Fruit fly (Drosophila melanogaster): ENCODE results near the gene CG9154.
A peak's percentile ranks its signal among the peaks of the same experiment; 100 is the strongest.

Gene CG9154

dm6 chr2L:6065823-6066222 lies 4.7 kb downstream of the CG9154 start, which contains the start of the genes Fbw5 and CG9147 (continued):
- peak; percentile 93 for TF ChIP-seq Nf-YB (GFP tag; optimal IDR thresholded peaks at IDR 0.05)
- TF ChIP-seq CG42726 (GFP tag; IDR thresholded peaks at IDR 0.05; ENCODE audit: partially characterized antibody), result no peak
- peak; percentile 98 for TF ChIP-seq CG9876 (GFP tag; optimal IDR thresholded peaks at IDR 0.05)
- peak; percentile 99 for TF ChIP-seq gsb (GFP tag; IDR thresholded peaks at IDR 0.05)
- peak; percentile 98 for TF ChIP-seq Neu2 (GFP tag; optimal IDR thresholded peaks at IDR 0.05; ENCODE audit: borderline replicate concordance)
- TF ChIP-seq gt (GFP tag; IDR thresholded peaks at IDR 0.05), result peak; percentile 98
- TF ChIP-seq row (GFP tag; IDR thresholded peaks at IDR 0.05), result peak; percentile 100
- TF ChIP-seq CG17802 (tag; optimal IDR thresholded peaks at IDR 0.05), result peak; percentile 93
- peak; percentile 100 for TF ChIP-seq CG14014 (GFP tag; IDR thresholded peaks at IDR 0.05)
- peak; percentile 100 for TF ChIP-seq chn (GFP tag; optimal IDR thresholded peaks at IDR 0.05)
- TF ChIP-seq CG6175 (GFP tag; IDR thresholded peaks at IDR 0.05), result peak; percentile 98
- TF ChIP-seq CG2120 (GFP tag; optimal IDR thresholded peaks at IDR 0.05), result peak; percentile 100
- TF ChIP-seq Bdp1 (GFP tag; optimal IDR thresholded peaks at IDR 0.05), result peak; percentile 96
- peak; percentile 99 for TF ChIP-seq CG12236 (GFP tag; optimal IDR thresholded peaks at IDR 0.05)
- peak; percentile 99 for TF ChIP-seq CG5953 (GFP tag; IDR thresholded peaks at IDR 0.05)
- peak; percentile 100 for TF ChIP-seq MBD-R2 (GFP tag; IDR thresholded peaks at IDR 0.05)
- TF ChIP-seq hth (optimal IDR thresholded peaks at IDR 0.05), result no peak
- TF ChIP-seq tio (GFP tag; optimal IDR thresholded peaks at IDR 0.05), result peak; percentile 100
- peak; percentile 100 for TF ChIP-seq PHDP (tag; optimal IDR thresholded peaks at IDR 0.05)
- TF ChIP-seq Lhr (GFP tag; optimal IDR thresholded peaks at IDR 0.05), result peak; percentile 98
- TF ChIP-seq Fer3 (tag; optimal IDR thresholded peaks at IDR 0.05), result peak; percentile 99
- TF ChIP-seq Atf3 (GFP tag; optimal IDR thresholded peaks at IDR 0.05), result peak; percentile 99
- peak; percentile 98 for TF ChIP-seq CG14667 (GFP tag; IDR thresholded peaks at IDR 0.05)
- peak; percentile 80 for TF ChIP-seq CG15479 (GFP tag; optimal IDR thresholded peaks at IDR 0.05)
- peak; percentile 99 for TF ChIP-seq Meics (GFP tag; optimal IDR thresholded peaks at IDR 0.05)
- TF ChIP-seq chinmo (GFP tag; IDR thresholded peaks at IDR 0.05; ENCODE audit: partially characterized antibody), result 0 out of 4 replicates have a peak, but pooled peaks have one; percentile 11
- peak; percentile 97 for TF ChIP-seq cwo (GFP tag; optimal IDR thresholded peaks at IDR 0.05)
- peak; percentile 100 for TF ChIP-seq CG8924 (tag; optimal IDR thresholded peaks at IDR 0.05)
- TF ChIP-seq z (GFP tag; IDR thresholded peaks at IDR 0.05), result peak; percentile 86
- TF ChIP-seq crp (GFP tag; optimal IDR thresholded peaks at IDR 0.05), result peak; percentile 83 to 91
- TF ChIP-seq ab (GFP tag; optimal IDR thresholded peaks at IDR 0.05), result peak; percentile 97
- peak; percentile 98 for TF ChIP-seq CG12071 (GFP tag; optimal IDR thresholded peaks at IDR 0.05)
- peak; percentile 99 for TF ChIP-seq repo (GFP tag; optimal IDR thresholded peaks at IDR 0.05)
- TF ChIP-seq otp (GFP tag; IDR thresholded peaks at IDR 0.05), result peak; percentile 100
- peak; percentile 98 for TF ChIP-seq her (GFP tag; optimal IDR thresholded peaks at IDR 0.05)
- TF ChIP-seq B-H1 (GFP tag; IDR thresholded peaks at IDR 0.05), result peak; percentile 99
- TF ChIP-seq HLH3B (GFP tag; IDR thresholded peaks at IDR 0.05), result peak; percentile 100
- TF ChIP-seq CG10462 (GFP tag; optimal IDR thresholded peaks at IDR 0.05), result peak; percentile 100
- TF ChIP-seq CG2712 (tag; optimal IDR thresholded peaks at IDR 0.05), result peak; percentile 99
- TF ChIP-seq CG8478 (optimal IDR thresholded peaks at IDR 0.05), result no peak
- TF ChIP-seq CG10431 (GFP tag; optimal IDR thresholded peaks at IDR 0.05), result peak; percentile 98
- TF ChIP-seq trem (tag; optimal IDR thresholded peaks at IDR 0.05), result peak; percentile 97
- TF ChIP-seq CG4820 (GFP tag; optimal IDR thresholded peaks at IDR 0.05), result peak; percentile 99
- TF ChIP-seq Gsc (GFP tag; IDR thresholded peaks at IDR 0.05), result peak; percentile 96; the same call in 1 of the 2 replicates
- peak; percentile 98 for TF ChIP-seq emc (GFP tag; optimal IDR thresholded peaks at IDR 0.05)
- peak; percentile 100 for TF ChIP-seq CG12769 (tag; optimal IDR thresholded peaks at IDR 0.05)
- peak; percentile 18; the same call in 1 of the 2 replicates for TF ChIP-seq inv (GFP tag; IDR thresholded peaks at IDR 0.05; ENCODE audit: partially characterized antibody)
- TF ChIP-seq CG7357 (GFP tag; IDR thresholded peaks at IDR 0.05), result peak; percentile 96
- peak; percentile 99 for TF ChIP-seq bcd (GFP tag; optimal IDR thresholded peaks at IDR 0.05)
- peak; percentile 99 for TF ChIP-seq CG18476 (GFP tag; optimal IDR thresholded peaks at IDR 0.05)
- TF ChIP-seq grau (tag; optimal IDR thresholded peaks at IDR 0.05), result peak; percentile 99
